Worm (Caenorhabditis elegans) whole organism, L4/young adult: ENCODE data around the gene sru-48.
A peak's percentile ranks its signal among the peaks of the same experiment; 100 is the strongest.

Experiments used
- W03F9.2 ChIP-seq: fragments of 150-350 bp; optimal IDR thresholded peaks from 2 replicates; lab custom pipeline; 2014; ENCODE audit warnings: missing biosample characterization, missing genetic modification characterization
- dao-5 ChIP-seq: sonication (generic microtip); optimal IDR thresholded peaks from 2 replicates; lab custom pipeline; 2016; ENCODE audit warnings: missing genotype, missing genetic modification characterization, moderate library complexity, missing compliant biosample characterization
- him-1 ChIP-seq: sonication (generic microtip); optimal IDR thresholded peaks from 2 replicates; lab custom pipeline; 2016; ENCODE audit warnings: missing genotype, missing genetic modification reagents, missing genetic modification characterization, missing compliant biosample characterization

sru-48 gene

ce11 chrX:5199825-5200373, 19.9 kb downstream of the sru-48 start:
- TF ChIP-seq dao-5 (tag; lab: Kevin White, UChicago) (no peak), W03F9.2 (tag; lab: Kevin White, UChicago) (no peak), him-1 (no peak)

ce11 chrX:5201860-5202259, 21.9 kb downstream of the sru-48 start:
- TF ChIP-seq W03F9.2 (tag; lab: Kevin White, UChicago) (no peak), him-1 (no peak), dao-5 (tag; lab: Kevin White, UChicago) (no peak)

- TF ChIP-seq dao-5 (tag; lab: Kevin White, UChicago) (no peak), W03F9.2 (tag; lab: Kevin White, UChicago) (no peak), him-1 (no peak)
These were observed 22.4 kb downstream of the sru-48 start for ce11 chrX:5202399-5202798.

ce11 chrX:5202923-5203322, 22.9 kb downstream of the sru-48 start:
- no peak for TF ChIP-seq him-1
- no peak for TF ChIP-seq dao-5 (tag; lab: Kevin White, UChicago)
- TF ChIP-seq W03F9.2 (tag; lab: Kevin White, UChicago): no peak

- TF ChIP-seq W03F9.2 (tag; lab: Kevin White, UChicago) (no peak), dao-5 (tag; lab: Kevin White, UChicago) (no peak), him-1 (no peak)
These were observed 25.6 kb downstream of the sru-48 start, which contains the start of gene H28G03.2 for ce11 chrX:5205561-5205960. TSS of gene H28G03.2 (plus strand) at chrX:5205760.

- TF ChIP-seq dao-5 (tag; lab: Kevin White, UChicago): no peak
- TF ChIP-seq W03F9.2 (tag; lab: Kevin White, UChicago): no peak
- TF ChIP-seq him-1: no peak
These were observed 27.8 kb downstream of the sru-48 start for ce11 chrX:5207819-5208218.

ce11 chrX:5208326-5208725, 28.4 kb downstream of the sru-48 start:
- TF ChIP-seq dao-5 (tag; lab: Kevin White, UChicago) (no peak), him-1 (no peak), W03F9.2 (tag; lab: Kevin White, UChicago) (no peak)

- no peak for TF ChIP-seq dao-5 (tag; lab: Kevin White, UChicago)
- no peak for TF ChIP-seq him-1
- no peak for TF ChIP-seq W03F9.2 (tag; lab: Kevin White, UChicago)
These were observed 28.9 kb downstream of the sru-48 start for ce11 chrX:5208831-5209230.

ce11 chrX:5209429-5209828, 29.5 kb downstream of the sru-48 start:
- TF ChIP-seq W03F9.2 (tag; lab: Kevin White, UChicago) (no peak), dao-5 (tag; lab: Kevin White, UChicago) (no peak), him-1 (no peak)

ce11 chrX:5210524-5210923, 30.6 kb downstream of the sru-48 start:
- TF ChIP-seq him-1 (peak; percentile 32), dao-5 (tag; lab: Kevin White, UChicago) (no peak), W03F9.2 (tag; lab: Kevin White, UChicago) (no peak)

- TF ChIP-seq W03F9.2 (tag; lab: Kevin White, UChicago) (no peak), dao-5 (tag; lab: Kevin White, UChicago) (no peak), him-1 (no peak)
These were observed 31.1 kb downstream of the sru-48 start for ce11 chrX:5210927-5211655.

ce11 chrX:5213032-5213431, 33.1 kb downstream of the sru-48 start:
- TF ChIP-seq W03F9.2 (tag; lab: Kevin White, UChicago) (no peak), dao-5 (tag; lab: Kevin White, UChicago) (no peak), him-1 (no peak)

ce11 chrX:5213565-5213964, 33.6 kb downstream of the sru-48 start:
- TF ChIP-seq him-1 (no peak), W03F9.2 (tag; lab: Kevin White, UChicago) (no peak), dao-5 (tag; lab: Kevin White, UChicago) (no peak)

- TF ChIP-seq W03F9.2 (tag; lab: Kevin White, UChicago) (no peak), dao-5 (tag; lab: Kevin White, UChicago) (no peak), him-1 (no peak)
These were observed 34.8 kb downstream of the sru-48 start for ce11 chrX:5214790-5215189.

- TF ChIP-seq W03F9.2 (tag; lab: Kevin White, UChicago) (no peak), him-1 (no peak), dao-5 (tag; lab: Kevin White, UChicago) (no peak)
These were observed 36.1 kb downstream of the sru-48 start, which contains the start of gene hrpa-2 for ce11 chrX:5216063-5216462. TSS of gene hrpa-2 (plus strand) at chrX:5216363.
